Worm (Caenorhabditis elegans) whole organism, L4 larva: ENCODE results near the gene trpp-11.

ENCODE experiments used
- D1046.2 ChIP-seq: fragments of 200-800 bp; sonication (Bioruptor generic); IDR thresholded peaks from 2 replicates; pipeline ENCODE4 v1.3.6; 2022; ENCODE audit warnings: missing genetic modification characterization, missing compliant biosample characterization
- F26F4.8 ChIP-seq: fragments of 200-800 bp; sonication (Bioruptor generic); conservative IDR thresholded peaks from 2 replicates; pipeline ENCODE4 v1.3.6; 2022; ENCODE audit warnings: missing genetic modification characterization, missing compliant biosample characterization
- F49E8.2 ChIP-seq: sonication (generic microtip); optimal IDR thresholded peaks from 2 replicates; lab custom pipeline; 2016; ENCODE audit warnings: missing compliant biosample characterization, mild to moderate bottlenecking, missing genetic modification characterization, borderline replicate concordance
- T26A8.4 ChIP-seq: fragments of 200-800 bp; sonication (Bioruptor generic); IDR thresholded peaks from 2 replicates; pipeline ENCODE4 v1.3.6; 2022; ENCODE audit warnings: missing genetic modification characterization, missing compliant biosample characterization
- Y5F2A.4 ChIP-seq: fragments of 200-800 bp; sonication (Bioruptor generic); optimal IDR thresholded peaks from 2 replicates; lab custom pipeline; 2018; ENCODE audit warnings: mild to moderate bottlenecking, missing genetic modification characterization, missing compliant biosample characterization
- ZK546.5 ChIP-seq, 2 experiments: sonication (generic microtip); optimal IDR thresholded peaks; 2 replicates each; lab custom pipeline; 2017; ENCODE audit warnings: missing biosample characterization in 2 of 2, missing genetic modification characterization in 2 of 2
- aha-1 ChIP-seq: fragments of 150-350 bp; peaks from one replicate; lab custom pipeline; 2014; ENCODE audit warnings: missing biosample characterization, missing genetic modification characterization
- attf-4 ChIP-seq: sonication (generic microtip); optimal IDR thresholded peaks from 3 replicates; lab custom pipeline; 2017; ENCODE audit warnings: missing biosample characterization, missing genetic modification characterization
- ceh-28 ChIP-seq: fragments of 150-350 bp; optimal IDR thresholded peaks from 2 replicates; lab custom pipeline; 2014; ENCODE audit warnings: missing biosample characterization, missing genetic modification reagents, missing genetic modification characterization
- ceh-44 ChIP-seq: fragments of 200-800 bp; sonication (Bioruptor generic); IDR thresholded peaks from 2 replicates; pipeline ENCODE4 v1.3.6; 2022; ENCODE audit warnings: missing genetic modification reagents, missing genetic modification characterization, missing compliant biosample characterization
- ceh-82 ChIP-seq: sonication (generic microtip); optimal IDR thresholded peaks from 2 replicates; lab custom pipeline; 2017; ENCODE audit warnings: missing biosample characterization, missing genetic modification characterization
- daf-16 ChIP-seq, 3 experiments: sonication (generic microtip); optimal IDR thresholded peaks; 2 replicates each; lab custom pipeline; 2016 to 2017; ENCODE audit warnings: missing genetic modification characterization in 3 of 3, missing genetic modification reagents in 3 of 3, mild to moderate bottlenecking in 2 of 3, missing compliant biosample characterization in 2 of 3, missing biosample characterization in 1 of 3, moderate library complexity in 1 of 3
- daf-8 ChIP-seq: fragments of 200-800 bp; sonication (Bioruptor generic); IDR thresholded peaks from 2 replicates; pipeline ENCODE4 v1.3.6; 2022; ENCODE audit warnings: missing genetic modification characterization, missing compliant biosample characterization
- dpl-1 ChIP-seq: fragments of 150-350 bp; optimal IDR thresholded peaks from 2 replicates; lab custom pipeline; 2014; ENCODE audit warnings: missing biosample characterization, missing genetic modification reagents, missing genetic modification characterization
- dve-1 ChIP-seq: sonication (generic microtip); optimal IDR thresholded peaks from 2 replicates; lab custom pipeline; 2017; ENCODE audit warnings: antibody characterized with exemption, mild to moderate bottlenecking, missing genetic modification characterization, missing compliant biosample characterization; ENCODE audit not compliant: insufficient read depth
- egl-27 ChIP-seq: sonication (generic microtip); optimal IDR thresholded peaks from 3 replicates; lab custom pipeline; 2017; ENCODE audit warnings: missing biosample characterization, missing genetic modification reagents, missing genetic modification characterization
- egl-43 ChIP-seq: fragments of 200-800 bp; sonication (Bioruptor generic); IDR thresholded peaks from 2 replicates; pipeline ENCODE4 v1.3.6; 2022; ENCODE audit warnings: missing genetic modification reagents, missing genetic modification characterization, missing compliant biosample characterization
- fos-1 ChIP-seq: fragments of 150-350 bp; optimal IDR thresholded peaks from 2 replicates; lab custom pipeline; 2014; ENCODE audit warnings: missing biosample characterization, missing genetic modification characterization
- gei-8 ChIP-seq: fragments of 200-800 bp; sonication (Bioruptor generic); optimal IDR thresholded peaks from 2 replicates; lab custom pipeline; 2018; ENCODE audit warnings: mild to moderate bottlenecking, missing genetic modification characterization, missing compliant biosample characterization
- hif-1 ChIP-seq, 2 experiments: sonication (generic microtip); optimal IDR thresholded peaks; 2 replicates each; lab custom pipeline; 2016 to 2017; ENCODE audit warnings: missing compliant biosample characterization in 2 of 2, missing genetic modification characterization in 2 of 2, missing genetic modification reagents in 2 of 2, missing genotype in 2 of 2, mild to moderate bottlenecking in 1 of 2
- hmg-1.1 ChIP-seq: fragments of 200-800 bp; sonication (Bioruptor generic); IDR thresholded peaks from 2 replicates; pipeline ENCODE4 v1.3.6; 2022; ENCODE audit warnings: missing genetic modification reagents, missing genetic modification characterization, missing compliant biosample characterization
- lim-7 ChIP-seq: fragments of 200-800 bp; sonication (Bioruptor generic); IDR thresholded peaks from 2 replicates; pipeline ENCODE4 v1.3.6; 2022; ENCODE audit warnings: missing genetic modification characterization, missing compliant biosample characterization
- lin-1 ChIP-seq: fragments of 200-800 bp; sonication (Bioruptor generic); IDR thresholded peaks from 2 replicates; pipeline ENCODE4 v1.3.6; 2022; ENCODE audit warnings: missing genetic modification reagents, missing genetic modification characterization, missing compliant biosample characterization
- lin-13 ChIP-seq: fragments of 150-350 bp; optimal IDR thresholded peaks from 2 replicates; lab custom pipeline; 2014; ENCODE audit warnings: missing biosample characterization, missing genetic modification reagents, missing genetic modification characterization
- lin-15B ChIP-seq: fragments of 150-350 bp; sonication (generic microtip); optimal IDR thresholded peaks from 3 replicates; lab custom pipeline; 2014; ENCODE audit warnings: missing biosample characterization, missing genetic modification characterization
- lin-38 ChIP-seq: fragments of 200-800 bp; sonication (Bioruptor generic); IDR thresholded peaks from 2 replicates; pipeline ENCODE4 v1.3.6; 2022; ENCODE audit warnings: missing genetic modification reagents, missing genetic modification characterization, missing compliant biosample characterization
- mdt-29 ChIP-seq: fragments of 200-800 bp; sonication (Bioruptor generic); IDR thresholded peaks from 2 replicates; pipeline ENCODE4 v1.3.6; 2022; ENCODE audit warnings: missing genetic modification reagents, missing genetic modification characterization, missing compliant biosample characterization
- mep-1 ChIP-seq: fragments of 150-350 bp; sonication (generic microtip); optimal IDR thresholded peaks from 3 replicates; lab custom pipeline; 2014; ENCODE audit warnings: missing biosample characterization, missing genetic modification characterization
- mes-2 ChIP-seq: sonication (generic microtip); optimal IDR thresholded peaks from 2 replicates; lab custom pipeline; 2016; ENCODE audit warnings: missing genotype, mild to moderate bottlenecking, missing genetic modification characterization, missing compliant biosample characterization; ENCODE audit not compliant: poor library complexity, severe bottlenecking
- mxl-2 ChIP-seq: fragments of 200-800 bp; sonication (Bioruptor generic); conservative IDR thresholded peaks from 2 replicates; pipeline ENCODE4 v1.3.6; 2022; ENCODE audit warnings: missing genetic modification reagents, missing genetic modification characterization, missing compliant biosample characterization
- mxl-3 ChIP-seq: fragments of 200-800 bp; sonication (Bioruptor generic); optimal IDR thresholded peaks from 2 replicates; lab custom pipeline; 2018; ENCODE audit warnings: mild to moderate bottlenecking, missing genetic modification characterization, missing compliant biosample characterization
- nhr-25 ChIP-seq: sonication (generic microtip); optimal IDR thresholded peaks from 2 replicates; lab custom pipeline; 2017; ENCODE audit warnings: missing genetic modification characterization, mild to moderate bottlenecking, missing compliant biosample characterization, antibody characterized with exemption, moderate library complexity, borderline replicate concordance; ENCODE audit not compliant: insufficient read depth
- nhr-28 ChIP-seq: fragments of 150-350 bp; optimal IDR thresholded peaks from 2 replicates; lab custom pipeline; 2014; ENCODE audit warnings: missing biosample characterization, missing genetic modification characterization
- nhr-48 ChIP-seq: sonication (generic microtip); optimal IDR thresholded peaks from 2 replicates; lab custom pipeline; 2016; ENCODE audit warnings: mild to moderate bottlenecking, missing genetic modification characterization, missing compliant biosample characterization
- nhr-6 ChIP-seq: fragments of 150-350 bp; optimal IDR thresholded peaks from 2 replicates; lab custom pipeline; 2014; ENCODE audit warnings: missing biosample characterization, missing genetic modification characterization
- pha-4 ChIP-seq, 2 experiments: fragments of 150-350 bp in 1 of 2; fragments of 200-800 bp in 1 of 2; sonication (Bioruptor generic) in 1 of 2; IDR thresholded peaks in 1 of 2; optimal IDR thresholded peaks in 1 of 2; 2 replicates each; pipeline versions ENCODE4 v1.3.6 to Lab custom; 2014 to 2022; ENCODE audit warnings: missing genetic modification characterization in 2 of 2, missing genetic modification reagents in 2 of 2, missing biosample characterization in 1 of 2, missing compliant biosample characterization in 1 of 2
- pqm-1 ChIP-seq: sonication (generic microtip); optimal IDR thresholded peaks from 2 replicates; lab custom pipeline; 2017; ENCODE audit warnings: missing biosample characterization, missing genetic modification characterization
- rbr-2 ChIP-seq: sonication (generic microtip); optimal IDR thresholded peaks from 2 replicates; lab custom pipeline; 2016; ENCODE audit warnings: missing genotype, missing genetic modification characterization, missing compliant biosample characterization
- skn-1 ChIP-seq: fragments of 150-350 bp; optimal IDR thresholded peaks from 2 replicates; lab custom pipeline; 2014; ENCODE audit warnings: missing biosample characterization, missing genetic modification characterization
- unc-62 ChIP-seq, 3 experiments: fragments of 150-350 bp in 1 of 3; sonication (generic microtip); optimal IDR thresholded peaks in 2 of 3; peaks in 1 of 3; 1 replicate in 1 of 3; 2 replicates in 2 of 3; lab custom pipeline; 2014 to 2017; ENCODE audit warnings: missing biosample characterization in 3 of 3, missing genetic modification characterization in 3 of 3, missing genetic modification reagents in 3 of 3, missing genotype in 1 of 3
- vab-7 ChIP-seq: fragments of 200-800 bp; sonication (Bioruptor generic); IDR thresholded peaks from 2 replicates; pipeline ENCODE4 v1.3.6; 2022; ENCODE audit warnings: missing genetic modification reagents, missing genetic modification characterization, missing compliant biosample characterization
- zfp-3 ChIP-seq: fragments of 200-800 bp; sonication (Bioruptor generic); conservative IDR thresholded peaks from 2 replicates; pipeline ENCODE4 v1.3.6; 2022; ENCODE audit warnings: missing genetic modification reagents, missing genetic modification characterization, missing compliant biosample characterization
- zip-11 ChIP-seq: fragments of 200-800 bp; sonication (Bioruptor generic); IDR thresholded peaks from 2 replicates; pipeline ENCODE4 v1.3.6; 2022; ENCODE audit warnings: missing genetic modification characterization, missing compliant biosample characterization
- ztf-7 ChIP-seq: fragments of 150-350 bp; optimal IDR thresholded peaks from 2 replicates; lab custom pipeline; 2014; ENCODE audit warnings: missing biosample characterization, missing genetic modification characterization

trpp-11 gene

DNA sequence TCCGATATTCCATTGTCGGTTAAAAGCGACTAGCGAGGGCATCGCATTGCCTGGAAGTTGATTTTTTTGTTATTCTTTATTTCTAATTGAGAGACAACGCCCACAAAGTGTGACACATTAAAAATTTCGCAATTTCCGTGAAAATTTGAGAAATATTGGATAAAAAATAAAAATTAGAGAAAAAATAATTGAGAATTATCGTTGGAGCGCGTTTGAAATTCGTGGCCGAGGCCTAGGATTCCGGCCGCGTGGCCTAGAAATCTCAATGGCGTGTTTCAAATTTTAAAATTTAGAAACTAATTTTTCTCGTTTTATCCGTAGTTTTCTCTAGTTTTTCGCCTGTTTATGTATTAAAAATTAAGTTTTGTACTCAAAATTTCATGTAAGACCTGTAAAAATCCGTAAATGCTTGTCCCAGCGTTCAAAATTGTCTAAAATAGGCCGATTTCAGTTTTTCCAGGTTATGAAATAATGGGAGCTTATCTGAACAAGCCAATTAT lies 11.6 kb upstream of the trpp-11 start, which contains the start of the genes dagl-2 and ppm-1.G (continued):
- TF ChIP-seq T26A8.4: no peak
- TF ChIP-seq hif-1 (tag; optimal IDR thresholded peaks at IDR 0.05; lab: Kevin White, UChicago): peak in 1 of 2 experiments; percentile 82
- no peak for TF ChIP-seq pha-4 (GFP tag; IDR thresholded peaks at IDR 0.05; lab: Robert Waterston, UW)
- TF ChIP-seq pha-4 (tag; optimal IDR thresholded peaks at IDR 0.05; lab: Kevin White, UChicago): peak; percentile 31
- TF ChIP-seq hmg-1.1 (GFP tag; lab: Robert Waterston, UW): no peak
- TF ChIP-seq lin-15B (tag; lab: Kevin White, UChicago): peak; percentile 36
- TF ChIP-seq zfp-3: no peak
- TF ChIP-seq lim-7: no peak
- TF ChIP-seq ceh-28 (tag; lab: Kevin White, UChicago): no peak
- TF ChIP-seq nhr-6 (tag; lab: Kevin White, UChicago): peak; percentile 72
- peak; percentile 10 for TF ChIP-seq lin-13
- no peak for TF ChIP-seq F26F4.8
- peak; percentile 9 for TF ChIP-seq pqm-1 (tag; lab: Kevin White, UChicago)

DNA sequence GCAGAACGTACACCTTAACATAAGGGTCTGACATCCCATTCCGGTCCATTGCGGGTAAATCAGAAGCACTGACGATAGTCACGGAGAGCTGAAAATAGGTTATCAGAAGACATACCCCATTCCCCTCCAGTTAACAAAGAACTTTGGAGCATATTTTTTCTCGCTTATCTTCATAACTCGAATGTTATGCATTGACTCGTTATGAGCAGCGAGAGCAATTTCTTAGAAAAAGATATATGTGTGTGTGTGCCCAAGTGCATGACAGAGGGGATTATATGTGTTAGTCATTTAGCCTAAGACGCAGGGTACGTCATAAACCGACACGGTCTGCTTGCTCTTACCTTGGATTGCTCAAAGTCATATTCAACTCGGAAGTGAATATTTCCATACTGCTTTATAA lies 5.3 kb upstream of the trpp-11 start:
- no peak for TF ChIP-seq attf-4 (tag; lab: Kevin White, UChicago)
- peak; percentile 34 for TF ChIP-seq aha-1 (tag; lab: Kevin White, UChicago)

DNA sequence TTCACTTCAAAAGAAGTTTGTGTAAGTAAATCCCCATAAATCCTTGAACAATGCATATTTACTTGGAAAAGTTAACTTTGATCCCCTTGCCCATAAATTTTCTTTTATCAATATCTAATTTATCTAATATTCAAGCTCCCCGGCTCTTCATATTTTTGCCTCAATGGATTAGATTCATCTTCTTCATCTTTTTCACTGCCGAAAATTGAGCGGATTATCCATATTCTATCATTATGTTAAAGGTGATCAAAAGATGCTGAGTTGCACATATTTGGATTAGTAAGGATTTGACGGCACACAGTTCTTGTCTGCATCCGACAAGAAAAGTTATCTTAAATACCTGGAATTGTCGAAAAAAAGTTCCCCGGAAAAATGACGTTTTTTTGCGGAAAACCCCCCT lies 4.3 kb upstream of the trpp-11 start:
- TF ChIP-seq attf-4 (tag; lab: Kevin White, UChicago) (no peak), mxl-3 (no peak), nhr-48 (tag; lab: Kevin White, UChicago) (no peak), dve-1 (no peak), ZK546.5 (tag; optimal IDR thresholded peaks at IDR 0.05; lab: Kevin White, UChicago) (no peak), mep-1 (no peak), skn-1 (tag; lab: Kevin White, UChicago) (no peak), unc-62 (GFP tag; optimal IDR thresholded peaks at IDR 0.05 in 1 of 2; lab: Kevin White, UChicago) (no peak), unc-62 (tag; optimal IDR thresholded peaks at IDR 0.05; lab: Kevin White, UChicago) (no peak)

DNA sequence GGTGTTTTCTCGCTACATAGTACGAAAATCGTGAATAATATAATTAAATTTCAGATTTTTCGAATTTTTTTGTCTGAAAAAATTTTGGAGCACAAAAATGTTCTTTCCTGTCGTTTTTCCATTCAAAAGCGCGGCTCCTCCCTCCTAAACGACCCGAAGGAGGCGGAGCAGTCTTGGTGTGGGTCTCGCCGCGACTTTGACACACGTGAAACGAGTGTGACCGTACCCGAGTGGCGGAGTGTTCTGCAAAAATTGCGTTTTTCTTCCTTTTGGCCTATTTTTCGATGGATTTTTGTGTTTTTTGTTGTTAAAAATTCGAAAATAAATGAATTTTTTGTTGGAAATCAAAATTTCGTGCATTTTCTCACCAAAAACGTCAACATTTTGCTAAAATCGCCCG lies 1.3 kb upstream of the trpp-11 start, which contains the start of gene snt-2:
Gene snt-2 (minus strand): TSS at position 139 of the 400 bp plus-strand sequence.
- TF ChIP-seq mes-2 (tag; lab: Kevin White, UChicago) (peak; percentile 85), Y5F2A.4 (GFP tag; lab: Kevin White, UChicago) (no peak), rbr-2 (peak; percentile 78), lin-15B (tag; lab: Kevin White, UChicago) (peak; percentile 14), mep-1 (peak; percentile 84), D1046.2 (GFP tag; lab: Robert Waterston, UW) (peak; percentile 100), ceh-82 (tag; lab: Kevin White, UChicago) (no peak), F49E8.2 (tag; lab: Kevin White, UChicago) (no peak), hmg-1.1 (GFP tag; lab: Robert Waterston, UW) (peak; percentile 72), dpl-1 (GFP tag; lab: Kevin White, UChicago) (peak; percentile 81), lin-1 (no peak), daf-8 (no peak), fos-1 (tag; lab: Kevin White, UChicago) (no peak), zip-11 (GFP tag; lab: Robert Waterston, UW) (no peak), nhr-25 (no peak), ceh-28 (tag; lab: Kevin White, UChicago) (no peak), ztf-7 (no peak), egl-43 (GFP tag; lab: Robert Waterston, UW) (0 out of 2 replicates have a peak, but pooled peaks have one; percentile 20), gei-8 (GFP tag; lab: Kevin White, UChicago) (no peak), ceh-44 (GFP tag; lab: Robert Waterston, UW) (no peak), attf-4 (tag; lab: Kevin White, UChicago) (no peak), nhr-28 (peak; percentile 70), egl-27 (tag; lab: Kevin White, UChicago) (no peak), daf-16 (GFP tag; optimal IDR thresholded peaks at IDR 0.05; lab: Kevin White, UChicago) (no peak), daf-16 (tag; optimal IDR thresholded peaks at IDR 0.05; lab: Kevin White, UChicago) (peak; percentile 29), lin-38 (GFP tag; lab: Robert Waterston, UW) (peak; percentile 78), vab-7 (GFP tag; lab: Robert Waterston, UW) (no peak), mdt-29 (GFP tag; lab: Robert Waterston, UW) (0 out of 2 replicates have a peak, but pooled peaks have one; percentile 26), mxl-2 (GFP tag; lab: Robert Waterston, UW) (no peak), aha-1 (tag; lab: Kevin White, UChicago) (peak; percentile 99), nhr-6 (tag; lab: Kevin White, UChicago) (peak; percentile 71)
